Worm (Caenorhabditis elegans) whole organism, young adult: ENCODE measurements around the gene ZK1127.3.

ENCODE experiments used
- D2030.7 ChIP-seq: fragments of 200-800 bp; sonication (Bioruptor generic); IDR thresholded peaks from 2 replicates; pipeline ENCODE4 v1.3.6; 2022; ENCODE audit warnings: missing genetic modification reagents, missing genetic modification characterization, missing compliant biosample characterization
- bed-2 ChIP-seq: fragments of 200-800 bp; sonication (Bioruptor generic); IDR thresholded peaks from 2 replicates; pipeline ENCODE4 v1.3.6; 2022; ENCODE audit warnings: missing genetic modification reagents, missing genetic modification characterization, missing compliant biosample characterization
- ccch-3 ChIP-seq: fragments of 200-800 bp; sonication (Bioruptor generic); optimal IDR thresholded peaks from 2 replicates; lab custom pipeline; 2018; ENCODE audit warnings: mild to moderate bottlenecking, missing genetic modification characterization, missing compliant biosample characterization
- cebp-2 ChIP-seq: fragments of 200-800 bp; sonication (Bioruptor generic); IDR thresholded peaks from 2 replicates; pipeline ENCODE4 v1.3.6; 2022; ENCODE audit warnings: missing genetic modification characterization, missing compliant biosample characterization
- gei-17 ChIP-seq: fragments of 200-800 bp; sonication (Bioruptor generic); optimal IDR thresholded peaks from 2 replicates; lab custom pipeline; 2018; ENCODE audit warnings: mild to moderate bottlenecking, missing genetic modification characterization, missing compliant biosample characterization
- nfyb-1 ChIP-seq: fragments of 200-800 bp; sonication (Bioruptor generic); IDR thresholded peaks from 2 replicates; pipeline ENCODE4 v1.3.6; 2022; ENCODE audit warnings: missing genetic modification reagents, missing genetic modification characterization, missing compliant biosample characterization
- rpc-1 ChIP-seq, 2 experiments: fragments of 150-350 bp in 1 of 2; sonication (generic microtip) in 1 of 2; optimal IDR thresholded peaks; 2 replicates each; lab custom pipeline; 2014 to 2018; ENCODE audit warnings: missing biosample characterization in 1 of 2, missing genetic modification characterization in 1 of 2, missing genetic modification reagents in 1 of 2, missing genotype in 1 of 2

ce11 chrII:7029524-7029923 is 25.6 kb upstream of the ZK1127.3 start:
- TF ChIP-seq bed-2 (GFP tag; lab: Robert Waterston, UW) (no peak), nfyb-1 (GFP tag; lab: Robert Waterston, UW) (no peak), D2030.7 (no peak), gei-17 (no peak), ccch-3 (GFP tag; lab: Kevin White, UChicago) (no peak), cebp-2 (GFP tag; lab: Robert Waterston, UW) (no peak), rpc-1 (optimal IDR thresholded peaks at IDR 0.05; lab: Kevin White, UChicago) (no peak), rpc-1 (tag; optimal IDR thresholded peaks at IDR 0.05; lab: Kevin White, UChicago) (no peak)
